Fruit fly (Drosophila melanogaster) whole organism, prepupa: Measurements from ENCODE around the gene CG8142.

ENCODE experiments used
- CG10669 ChIP-seq: fragments of 200-800 bp; sonication (Bioruptor generic); optimal IDR thresholded peaks from 3 replicates; lab custom pipeline; 2018; ENCODE audit warnings: missing biosample characterization, mild to moderate bottlenecking, missing genetic modification characterization, moderate library complexity
- CG11762 ChIP-seq: fragments of 200-800 bp; sonication (Bioruptor generic); optimal IDR thresholded peaks from 3 replicates; lab custom pipeline; 2016; ENCODE audit warnings: missing biosample characterization, missing genetic modification characterization; ENCODE audit not compliant: insufficient read depth
- CG11902 ChIP-seq: fragments of 200-800 bp; sonication (Bioruptor generic); optimal IDR thresholded peaks from 3 replicates; lab custom pipeline; 2016; ENCODE audit warnings: missing biosample characterization, missing genetic modification characterization
- CG1621 ChIP-seq: fragments of 200-800 bp; sonication (Bioruptor generic); optimal IDR thresholded peaks from 3 replicates; lab custom pipeline; 2018; ENCODE audit warnings: missing biosample characterization, mild to moderate bottlenecking, missing genetic modification characterization
- CG16779 ChIP-seq: fragments of 200-800 bp; sonication (Bioruptor generic); optimal IDR thresholded peaks from 3 replicates; lab custom pipeline; 2017; ENCODE audit warnings: missing biosample characterization, mild to moderate bottlenecking, missing genetic modification characterization
- CG3032 ChIP-seq: fragments of 200-800 bp; optimal IDR thresholded peaks from 2 replicates; lab custom pipeline; 2019; ENCODE audit warnings: missing biosample characterization, mild to moderate bottlenecking, missing genetic modification characterization, moderate library complexity
- CG32006 ChIP-seq: fragments of 200-800 bp; sonication (Bioruptor generic); optimal IDR thresholded peaks from 3 replicates; lab custom pipeline; 2017; ENCODE audit warnings: missing biosample characterization, mild to moderate bottlenecking, missing genetic modification characterization
- CG4318 ChIP-seq: fragments of 200-800 bp; sonication (Bioruptor generic); optimal IDR thresholded peaks from 3 replicates; lab custom pipeline; 2017; ENCODE audit warnings: missing biosample characterization, mild to moderate bottlenecking, missing genetic modification characterization
- CG6808 ChIP-seq: fragments of 200-800 bp; sonication (Bioruptor generic); optimal IDR thresholded peaks from 3 replicates; lab custom pipeline; 2017; ENCODE audit warnings: missing biosample characterization, missing genetic modification characterization, mild to moderate bottlenecking, moderate library complexity, missing genetic modification reagents
- CG9139 ChIP-seq: fragments of 200-800 bp; sonication (Bioruptor generic); optimal IDR thresholded peaks from 3 replicates; lab custom pipeline; 2017; ENCODE audit warnings: missing biosample characterization, mild to moderate bottlenecking, missing genetic modification characterization
- Eip78C ChIP-seq: fragments of 200-800 bp; sonication (Bioruptor generic); peaks from one replicate; lab custom pipeline; 2016; ENCODE audit warnings: missing biosample characterization, missing genetic modification characterization
- Eip93F ChIP-seq: fragments of 200-800 bp; sonication (Bioruptor generic); optimal IDR thresholded peaks from 2 replicates; lab custom pipeline; 2016; ENCODE audit warnings: missing biosample characterization, mild to moderate bottlenecking, missing genetic modification characterization
- Ets21C ChIP-seq: fragments of 200-800 bp; sonication (Bioruptor generic); optimal IDR thresholded peaks from 3 replicates; lab custom pipeline; 2016; ENCODE audit warnings: missing biosample characterization, missing genetic modification characterization
- Gug ChIP-seq: fragments of 200-800 bp; sonication (Bioruptor generic); IDR thresholded peaks from 2 replicates; pipeline ENCODE4 v1.3.6; 2022; ENCODE audit warnings: missing biosample characterization, missing genetic modification characterization
- Hr38 ChIP-seq: sonication (Bioruptor generic); optimal IDR thresholded peaks from 2 replicates; lab custom pipeline; 2016; ENCODE audit warnings: missing biosample characterization, missing genetic modification characterization
- Hr39 ChIP-seq: fragments of 200-800 bp; sonication (Bioruptor generic); optimal IDR thresholded peaks from 2 replicates; lab custom pipeline; 2016; ENCODE audit warnings: missing biosample characterization, missing genetic modification characterization
- Hr4 ChIP-seq: fragments of 200-800 bp; sonication (Bioruptor generic); optimal IDR thresholded peaks from 3 replicates; lab custom pipeline; 2016; ENCODE audit warnings: missing biosample characterization, missing genetic modification characterization
- OdsH ChIP-seq: fragments of 200-800 bp; sonication (Bioruptor generic); optimal IDR thresholded peaks from 3 replicates; lab custom pipeline; 2016; ENCODE audit warnings: missing biosample characterization, missing genetic modification characterization
- Smox ChIP-seq: fragments of 200-800 bp; sonication (Bioruptor generic); optimal IDR thresholded peaks from 3 replicates; lab custom pipeline; 2016; ENCODE audit warnings: missing biosample characterization, missing genetic modification characterization
- Sox102F ChIP-seq: fragments of 200-800 bp; sonication (Bioruptor generic); optimal IDR thresholded peaks from 2 replicates; lab custom pipeline; 2016; ENCODE audit warnings: missing biosample characterization, mild to moderate bottlenecking, missing genetic modification characterization
- Sox14 ChIP-seq: fragments of 200-800 bp; sonication (Bioruptor generic); optimal IDR thresholded peaks from 3 replicates; lab custom pipeline; 2016; ENCODE audit warnings: missing biosample characterization, missing genetic modification characterization
- Sox15 ChIP-seq: fragments of 200-800 bp; sonication (Bioruptor generic); optimal IDR thresholded peaks from 3 replicates; lab custom pipeline; 2016; ENCODE audit warnings: missing biosample characterization, missing genetic modification characterization
- achi ChIP-seq: fragments of 200-800 bp; sonication (Bioruptor generic); optimal IDR thresholded peaks from 3 replicates; lab custom pipeline; 2016; ENCODE audit warnings: missing biosample characterization, missing genetic modification characterization
- cyc ChIP-seq: fragments of 200-800 bp; sonication (Bioruptor generic); optimal IDR thresholded peaks from 3 replicates; lab custom pipeline; 2016; ENCODE audit warnings: missing biosample characterization, missing genetic modification characterization
- dac ChIP-seq: fragments of 200-800 bp; sonication (Bioruptor generic); optimal IDR thresholded peaks from 2 replicates; lab custom pipeline; 2017; ENCODE audit warnings: missing biosample characterization, mild to moderate bottlenecking, missing genetic modification characterization
- fd59A ChIP-seq: fragments of 200-800 bp; sonication (Bioruptor generic); optimal IDR thresholded peaks from 2 replicates; lab custom pipeline; 2017; ENCODE audit warnings: missing biosample characterization, mild to moderate bottlenecking, missing genetic modification characterization, missing genetic modification reagents
- fd85E ChIP-seq: fragments of 200-800 bp; sonication (Bioruptor generic); optimal IDR thresholded peaks from 3 replicates; lab custom pipeline; 2016; ENCODE audit warnings: missing biosample characterization, missing genetic modification characterization
- fkh ChIP-seq: fragments of 200-800 bp; sonication (Bioruptor generic); optimal IDR thresholded peaks from 3 replicates; lab custom pipeline; 2017; ENCODE audit warnings: missing biosample characterization, mild to moderate bottlenecking, missing genetic modification characterization, moderate library complexity
- net ChIP-seq: fragments of 200-800 bp; sonication (Bioruptor generic); optimal IDR thresholded peaks from 3 replicates; lab custom pipeline; 2016; ENCODE audit warnings: missing biosample characterization, missing genetic modification characterization
- pdm3 ChIP-seq: fragments of 200-800 bp; sonication (Bioruptor generic); optimal IDR thresholded peaks from 3 replicates; lab custom pipeline; 2016; ENCODE audit warnings: missing biosample characterization, missing genetic modification characterization
- spab ChIP-seq: fragments of 200-800 bp; sonication (Bioruptor generic); optimal IDR thresholded peaks from 2 replicates; lab custom pipeline; 2017; ENCODE audit warnings: missing biosample characterization, mild to moderate bottlenecking, missing genetic modification characterization, missing genetic modification reagents
- svp ChIP-seq: fragments of 200-800 bp; sonication (Bioruptor generic); peaks from one replicate; lab custom pipeline; 2016; ENCODE audit warnings: missing biosample characterization, missing genetic modification characterization
- vri ChIP-seq: fragments of 200-800 bp; sonication (Bioruptor generic); optimal IDR thresholded peaks from 3 replicates; lab custom pipeline; 2016; ENCODE audit warnings: missing biosample characterization, mild to moderate bottlenecking, missing genetic modification characterization

Gene CG8142

dm6 chrX:17802353-17803121, 42.0 kb downstream of the CG8142 start (continued):
- TF ChIP-seq CG32006 (GFP tag; lab: Kevin White, UChicago) (peak; percentile 84), CG1621 (tag; lab: Kevin White, UChicago) (peak; percentile 58), Hr39 (GFP tag; lab: Kevin White, UChicago) (peak; percentile 84), spab (peak; percentile 60), fd59A (peak; percentile 75), Smox (GFP tag; lab: Kevin White, UChicago) (peak; percentile 84), Hr38 (GFP tag; lab: Kevin White, UChicago) (no peak), pdm3 (GFP tag; lab: Kevin White, UChicago) (peak; percentile 80), achi (GFP tag; lab: Kevin White, UChicago) (peak; percentile 80), Gug (GFP tag; lab: Robert Waterston, UW) (peak; percentile 34; the same call in 1 of the 2 replicates), Eip78C (GFP tag; lab: Kevin White, UChicago) (peak; percentile 95), vri (GFP tag; lab: Kevin White, UChicago) (peak; percentile 69), Eip93F (GFP tag; lab: Kevin White, UChicago) (peak; percentile 36), fkh (GFP tag; lab: Kevin White, UChicago) (no peak)
- TF ChIP-seq, all 60 proteins: peak for 57

DNA sequence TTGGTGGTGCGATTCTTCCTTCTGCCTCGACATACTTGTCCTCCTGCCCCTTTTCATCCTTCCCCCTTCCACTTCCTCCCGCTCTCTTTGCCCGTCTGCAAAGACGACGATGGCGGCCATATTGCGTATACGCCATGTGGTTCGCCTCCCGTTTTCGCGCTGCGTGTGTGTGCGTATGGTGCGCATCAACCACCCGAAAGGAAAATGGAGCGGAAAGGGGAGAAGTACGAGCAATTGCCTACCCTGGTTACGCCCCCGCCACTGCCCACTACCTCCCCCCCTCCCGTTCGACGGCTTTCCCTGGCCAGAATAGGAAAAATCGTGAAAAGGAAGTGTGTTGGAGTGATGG, 44.7 kb downstream of the CG8142 start:
- TF ChIP-seq CG6808 (GFP tag; lab: Kevin White, UChicago) (no peak), CG4318 (GFP tag; lab: Kevin White, UChicago) (no peak), Ets21C (GFP tag; lab: Kevin White, UChicago) (no peak), CG11762 (GFP tag; lab: Kevin White, UChicago) (no peak), CG3032 (tag; lab: Kevin White, UChicago) (no peak), pdm3 (GFP tag; lab: Kevin White, UChicago) (no peak), OdsH (GFP tag; lab: Kevin White, UChicago) (no peak)

DNA sequence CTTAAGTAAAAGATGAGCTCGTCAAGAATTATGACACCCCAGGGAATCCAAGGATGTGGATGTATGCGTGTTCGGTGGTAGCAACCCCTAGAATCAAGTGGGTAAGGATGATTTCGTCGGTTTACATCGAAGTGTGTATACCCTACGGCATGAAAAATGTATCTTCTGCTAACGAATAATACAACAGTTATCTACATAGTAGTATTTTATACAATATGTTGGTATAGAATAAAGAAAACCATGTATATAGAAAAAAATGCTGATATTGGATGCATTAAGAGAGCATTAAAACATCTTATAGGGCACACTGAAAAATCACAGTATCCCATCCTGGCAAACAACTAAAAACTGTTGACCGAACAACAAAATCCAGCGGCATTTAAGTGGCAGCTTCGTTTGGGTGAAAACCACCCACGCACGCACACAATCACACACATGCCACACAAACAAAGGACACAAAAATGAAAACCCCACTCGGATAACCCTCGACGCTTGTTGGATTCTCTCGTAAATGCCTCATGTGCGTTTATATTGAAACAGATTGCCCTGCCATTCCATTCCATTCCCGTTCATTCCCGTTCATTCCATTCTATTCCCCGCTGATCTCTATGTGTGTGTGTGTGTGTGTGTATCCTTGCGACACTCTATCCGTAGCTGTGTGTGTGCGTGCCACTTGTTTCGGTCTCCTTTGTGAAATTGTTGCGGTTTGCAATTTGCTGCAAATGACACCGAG, 45.3 kb downstream of the CG8142 start:
- no peak for TF ChIP-seq Sox102F (GFP tag; lab: Kevin White, UChicago)
- no peak for TF ChIP-seq Gug (GFP tag; lab: Robert Waterston, UW)
- no peak for TF ChIP-seq CG9139 (GFP tag; lab: Kevin White, UChicago)
- TF ChIP-seq Hr4 = no peak
- no peak for TF ChIP-seq dac (GFP tag; lab: Kevin White, UChicago)
- peak; percentile 3 for TF ChIP-seq svp (GFP tag; lab: Kevin White, UChicago)
- no peak for TF ChIP-seq cyc
- no peak for TF ChIP-seq CG16779
- TF ChIP-seq CG11902 (GFP tag; lab: Kevin White, UChicago) = no peak
- TF ChIP-seq fd85E = no peak
- TF ChIP-seq Ets21C (GFP tag; lab: Kevin White, UChicago) = no peak
- no peak for TF ChIP-seq net (GFP tag; lab: Kevin White, UChicago)
- TF ChIP-seq Eip78C (GFP tag; lab: Kevin White, UChicago) = peak; percentile 8
- no peak for TF ChIP-seq CG10669 (GFP tag; lab: Kevin White, UChicago)
- TF ChIP-seq Sox14 (GFP tag; lab: Kevin White, UChicago) = no peak
- TF ChIP-seq Sox15 = no peak
